Fruit fly (Drosophila melanogaster) Kc167 (cell line): ENCODE results near the gene Prosbeta4.

Experiments
- h ChIP-seq: fragments of >200 bp; optimal IDR thresholded peaks from 3 replicates; lab custom pipeline; 2018; ENCODE audit warnings: missing external identifiers
- psq ChIP-seq: fragments of >200 bp; optimal IDR thresholded peaks from 2 replicates; lab custom pipeline; 2017; ENCODE audit warnings: missing external identifiers
- ttk ChIP-seq: sonication (Bioruptor generic); optimal IDR thresholded peaks from 2 replicates; lab custom pipeline; 2017; ENCODE audit warnings: missing external identifiers

- TF ChIP-seq psq (lab: Kevin White, UChicago), result no peak
- no peak for TF ChIP-seq ttk (lab: Kevin White, UChicago)
- TF ChIP-seq h, result no peak
These were observed 46.9 kb downstream of the Prosbeta4 start for dm6 chr2L:16684908-16685611.
